Worm (Caenorhabditis elegans): ENCODE results near the gene sox-3.

ce11 chrX:14652058-14652457 lies 40.7 kb downstream of the sox-3 start:
- no peak for TF ChIP-seq lin-11 (tag; optimal IDR thresholded peaks at IDR 0.05)
- TF ChIP-seq nfya-1 (tag; optimal IDR thresholded peaks at IDR 0.05): no peak
- TF ChIP-seq fax-1 (tag; optimal IDR thresholded peaks at IDR 0.05): no peak
- TF ChIP-seq lim-6 (tag; optimal IDR thresholded peaks at IDR 0.05): no peak
- TF ChIP-seq sox-4 (tag; optimal IDR thresholded peaks at IDR 0.05): no peak
- TF ChIP-seq ceh-9 (tag; optimal IDR thresholded peaks at IDR 0.05): no peak
- no peak for TF ChIP-seq ets-4 (tag; optimal IDR thresholded peaks at IDR 0.05)
